Worm (Caenorhabditis elegans) whole organism, young adult: ENCODE results near the gene cest-26.
A peak's percentile ranks its signal among the peaks of the same experiment; 100 is the strongest.

Experiments
- B0019.2 ChIP-seq: fragments of 200-800 bp; sonication (Bioruptor generic); conservative IDR thresholded peaks from 2 replicates; pipeline ENCODE4 v1.3.6; 2022; ENCODE audit warnings: missing genetic modification reagents, missing genetic modification characterization, missing compliant biosample characterization
- B0336.3 ChIP-seq: fragments of 200-800 bp; sonication (Bioruptor generic); IDR thresholded peaks from 2 replicates; pipeline ENCODE4 v1.3.6; 2022; ENCODE audit warnings: missing genetic modification characterization, missing compliant biosample characterization
- D2030.7 ChIP-seq: fragments of 200-800 bp; sonication (Bioruptor generic); IDR thresholded peaks from 2 replicates; pipeline ENCODE4 v1.3.6; 2022; ENCODE audit warnings: missing genetic modification reagents, missing genetic modification characterization, missing compliant biosample characterization
- F33H1.4 ChIP-seq: fragments of 200-800 bp; sonication (Bioruptor generic); IDR thresholded peaks from 2 replicates; pipeline ENCODE4 v1.3.6; 2022; ENCODE audit warnings: missing genetic modification reagents, missing genetic modification characterization, missing compliant biosample characterization
- F39B2.1 ChIP-seq: fragments of 200-800 bp; sonication (Bioruptor generic); IDR thresholded peaks from 2 replicates; pipeline ENCODE4 v1.3.6; 2022; ENCODE audit warnings: missing genetic modification reagents, missing genetic modification characterization, missing compliant biosample characterization
- K12H6.12 ChIP-seq: fragments of 200-800 bp; sonication (Bioruptor generic); optimal IDR thresholded peaks from 2 replicates; lab custom pipeline; 2018; ENCODE audit warnings: mild to moderate bottlenecking, missing genetic modification characterization, missing compliant biosample characterization
- Y53G8AR.9 ChIP-seq: fragments of 200-800 bp; sonication (Bioruptor generic); conservative IDR thresholded peaks from 2 replicates; pipeline ENCODE4 v1.3.6; 2022; ENCODE audit warnings: missing genetic modification reagents, missing genetic modification characterization, missing compliant biosample characterization
- atf-7 ChIP-seq: sonication (generic microtip); optimal IDR thresholded peaks from 2 replicates; lab custom pipeline; 2017; ENCODE audit warnings: mild to moderate bottlenecking, missing genetic modification characterization, missing compliant biosample characterization
- bed-2 ChIP-seq: fragments of 200-800 bp; sonication (Bioruptor generic); IDR thresholded peaks from 2 replicates; pipeline ENCODE4 v1.3.6; 2022; ENCODE audit warnings: missing genetic modification reagents, missing genetic modification characterization, missing compliant biosample characterization
- ceh-100 ChIP-seq: fragments of 200-800 bp; sonication (Bioruptor generic); IDR thresholded peaks from 2 replicates; pipeline ENCODE4 v1.3.6; 2022; ENCODE audit warnings: missing genetic modification reagents, missing genetic modification characterization, missing compliant biosample characterization
- ceh-27 ChIP-seq: fragments of 200-800 bp; sonication (Bioruptor generic); optimal IDR thresholded peaks from 2 replicates; lab custom pipeline; 2018; ENCODE audit warnings: mild to moderate bottlenecking, missing genetic modification characterization, moderate library complexity, missing compliant biosample characterization
- ceh-91 ChIP-seq: fragments of 200-800 bp; sonication (Bioruptor generic); IDR thresholded peaks from 2 replicates; pipeline ENCODE4 v1.3.6; 2022; ENCODE audit warnings: missing genetic modification reagents, missing genetic modification characterization, missing compliant biosample characterization
- die-1 ChIP-seq: sonication (generic microtip); optimal IDR thresholded peaks from 2 replicates; lab custom pipeline; 2016; ENCODE audit warnings: missing genotype, mild to moderate bottlenecking, missing genetic modification characterization, missing compliant biosample characterization
- egl-18 ChIP-seq: fragments of 200-800 bp; sonication (Bioruptor generic); IDR thresholded peaks from 2 replicates; pipeline ENCODE4 v1.3.6; 2022; ENCODE audit warnings: missing genetic modification reagents, missing genetic modification characterization, missing compliant biosample characterization
- egrh-3 ChIP-seq: fragments of 200-800 bp; sonication (Bioruptor generic); IDR thresholded peaks from 2 replicates; pipeline ENCODE4 v1.3.6; 2022; ENCODE audit warnings: missing genetic modification reagents, missing genetic modification characterization, missing compliant biosample characterization
- gei-17 ChIP-seq: fragments of 200-800 bp; sonication (Bioruptor generic); optimal IDR thresholded peaks from 2 replicates; lab custom pipeline; 2018; ENCODE audit warnings: mild to moderate bottlenecking, missing genetic modification characterization, missing compliant biosample characterization
- hlh-12 ChIP-seq: sonication (generic microtip); optimal IDR thresholded peaks from 2 replicates; lab custom pipeline; 2016; ENCODE audit warnings: missing genetic modification characterization, missing compliant biosample characterization
- let-607 ChIP-seq, 2 experiments: fragments of 200-800 bp in 1 of 2; sonication (Bioruptor generic) in 1 of 2; sonication (generic microtip) in 1 of 2; optimal IDR thresholded peaks; 2 replicates each; lab custom pipeline; 2016 to 2018; ENCODE audit warnings: mild to moderate bottlenecking in 2 of 2, missing compliant biosample characterization in 2 of 2, missing genetic modification characterization in 2 of 2, moderate library complexity in 2 of 2, missing genotype in 1 of 2
- lin-35 ChIP-seq, 3 experiments: fragments of 150-350 bp in 2 of 3; sonication (generic microtip) in 1 of 3; optimal IDR thresholded peaks; 2 replicates each; lab custom pipeline; 2014 to 2018; ENCODE audit warnings: missing biosample characterization in 3 of 3, missing genetic modification characterization in 3 of 3, missing genetic modification reagents in 3 of 3
- lir-1 ChIP-seq: fragments of 200-800 bp; sonication (Bioruptor generic); conservative IDR thresholded peaks from 2 replicates; pipeline ENCODE4 v1.3.6; 2022; ENCODE audit warnings: missing genetic modification reagents, missing genetic modification characterization, missing compliant biosample characterization
- lsl-1 ChIP-seq: fragments of 200-800 bp; sonication (Bioruptor generic); optimal IDR thresholded peaks from 2 replicates; lab custom pipeline; 2018; ENCODE audit warnings: mild to moderate bottlenecking, missing genetic modification characterization, moderate library complexity, missing compliant biosample characterization
- lsy-27 ChIP-seq: sonication (generic microtip); optimal IDR thresholded peaks from 2 replicates; lab custom pipeline; 2017; ENCODE audit warnings: missing genetic modification characterization, mild to moderate bottlenecking, missing compliant biosample characterization, antibody characterized with exemption, missing genotype, borderline replicate concordance; ENCODE audit not compliant: insufficient read depth
- mcd-1 ChIP-seq: fragments of 200-800 bp; sonication (Bioruptor generic); IDR thresholded peaks from 2 replicates; pipeline ENCODE4 v1.3.6; 2022; ENCODE audit warnings: missing genetic modification reagents, missing genetic modification characterization, missing compliant biosample characterization
- nfya-2 ChIP-seq: fragments of 200-800 bp; sonication (Bioruptor generic); IDR thresholded peaks from 2 replicates; pipeline ENCODE4 v1.3.6; 2022; ENCODE audit warnings: missing genetic modification reagents, missing genetic modification characterization, missing compliant biosample characterization
- nhr-120 ChIP-seq: fragments of 200-800 bp; sonication (Bioruptor generic); IDR thresholded peaks from 2 replicates; pipeline ENCODE4 v1.3.6; 2022; ENCODE audit warnings: missing genetic modification characterization, missing compliant biosample characterization
- pbrm-1 ChIP-seq: fragments of 200-800 bp; sonication (Bioruptor generic); IDR thresholded peaks from 2 replicates; pipeline ENCODE4 v1.3.6; 2022; ENCODE audit warnings: missing genetic modification reagents, missing genetic modification characterization, missing compliant biosample characterization
- snpc-1.3 ChIP-seq: sonication (generic microtip); optimal IDR thresholded peaks from 2 replicates; lab custom pipeline; 2017; ENCODE audit warnings: missing genetic modification characterization, mild to moderate bottlenecking, missing compliant biosample characterization, antibody characterized with exemption, moderate library complexity, missing genotype, missing genetic modification reagents; ENCODE audit not compliant: insufficient read depth
- snpc-3.4 ChIP-seq: sonication (generic microtip); optimal IDR thresholded peaks from 2 replicates; lab custom pipeline; 2017; ENCODE audit warnings: missing genetic modification characterization, mild to moderate bottlenecking, missing compliant biosample characterization, antibody characterized with exemption, moderate library complexity, missing genotype, missing genetic modification reagents
- snpc-4 ChIP-seq, 5 experiments: fragments of 150-350 bp in 1 of 5; sonication (generic microtip) in 4 of 5; optimal IDR thresholded peaks; 2 replicates each; lab custom pipeline; 2014 to 2018; ENCODE audit warnings: missing genetic modification characterization in 5 of 5, missing biosample characterization in 3 of 5, antibody characterized with exemption in 2 of 5, mild to moderate bottlenecking in 2 of 5, missing compliant biosample characterization in 2 of 5, missing genotype in 2 of 5, moderate library complexity in 2 of 5, missing genetic modification reagents in 1 of 5
- tbp1 ChIP-seq: fragments of 200-800 bp; sonication (Bioruptor generic); optimal IDR thresholded peaks from 2 replicates; lab custom pipeline; 2018; ENCODE audit warnings: mild to moderate bottlenecking, missing genetic modification characterization, missing compliant biosample characterization
- tlf-1 ChIP-seq: fragments of 200-800 bp; sonication (Bioruptor generic); optimal IDR thresholded peaks from 2 replicates; lab custom pipeline; 2018; ENCODE audit warnings: mild to moderate bottlenecking, missing genetic modification characterization, missing compliant biosample characterization
- unc-62 ChIP-seq: fragments of 150-350 bp; optimal IDR thresholded peaks from 2 replicates; lab custom pipeline; 2014; ENCODE audit warnings: missing biosample characterization, missing genetic modification reagents, missing genetic modification characterization
- xnd-1 ChIP-seq: sonication (generic microtip); optimal IDR thresholded peaks from 2 replicates; lab custom pipeline; 2016; ENCODE audit warnings: missing genotype, missing genetic modification reagents, missing genetic modification characterization, missing compliant biosample characterization
- ztf-25 ChIP-seq: fragments of 200-800 bp; sonication (Bioruptor generic); IDR thresholded peaks from 2 replicates; pipeline ENCODE4 v1.3.6; 2022; ENCODE audit warnings: missing genetic modification reagents, missing genetic modification characterization, missing compliant biosample characterization
- ztf-6 ChIP-seq: fragments of 200-800 bp; sonication (Bioruptor generic); IDR thresholded peaks from 2 replicates; pipeline ENCODE4 v1.3.6; 2022; ENCODE audit warnings: missing genetic modification reagents, missing genetic modification characterization, missing compliant biosample characterization

The cest-26 gene

ce11 chrX:4409591-4410279, 27.7 kb downstream of the cest-26 start (continued):
- TF ChIP-seq ceh-91: no peak
- TF ChIP-seq die-1 (tag; lab: Kevin White, UChicago): peak; percentile 50
- peak; percentile 45; the same call in 1 of the 2 replicates for TF ChIP-seq D2030.7
- TF ChIP-seq gei-17 (GFP tag; lab: Kevin White, UChicago): no peak
- no peak for TF ChIP-seq lsl-1 (GFP tag; lab: Kevin White, UChicago)
- no peak for TF ChIP-seq K12H6.12
- TF ChIP-seq B0019.2 (GFP tag; lab: Robert Waterston, UW): no peak
- peak; percentile 20 for TF ChIP-seq snpc-4 (GFP tag; optimal IDR thresholded peaks at IDR 0.05; lab: Kevin White, UChicago)
- TF ChIP-seq snpc-4 (tag; optimal IDR thresholded peaks at IDR 0.05; lab: Kevin White, UChicago): peak in 1 of 4 experiments; percentile 77
- TF ChIP-seq hlh-12 (tag; lab: Kevin White, UChicago): no peak
- 0 out of 2 replicates have a peak, but pooled peaks have one; percentile 42 for TF ChIP-seq nhr-120 (GFP tag; lab: Robert Waterston, UW)
- no peak for TF ChIP-seq Y53G8AR.9 (GFP tag; lab: Robert Waterston, UW)
- TF ChIP-seq let-607 (tag; optimal IDR thresholded peaks at IDR 0.05; lab: Kevin White, UChicago): no peak
- no peak for TF ChIP-seq snpc-3.4 (tag; lab: Kevin White, UChicago)
- TF ChIP-seq, all 124 proteins: peak for 15

- TF ChIP-seq ceh-100 (GFP tag; lab: Robert Waterston, UW) (no peak), lsy-27 (tag; lab: Kevin White, UChicago) (no peak), egl-18 (GFP tag; lab: Robert Waterston, UW) (no peak), F33H1.4 (GFP tag; lab: Robert Waterston, UW) (no peak), F39B2.1 (GFP tag; lab: Robert Waterston, UW) (no peak), ztf-25 (GFP tag; lab: Robert Waterston, UW) (no peak), nfya-2 (GFP tag; lab: Robert Waterston, UW) (no peak), egrh-3 (GFP tag; lab: Robert Waterston, UW) (no peak), ztf-6 (no peak), tbp1 (GFP tag; lab: Kevin White, UChicago) (no peak), xnd-1 (tag; lab: Kevin White, UChicago) (no peak), lir-1 (GFP tag; lab: Robert Waterston, UW) (no peak), snpc-1.3 (no peak), bed-2 (GFP tag; lab: Robert Waterston, UW) (no peak), unc-62 (GFP tag; lab: Kevin White, UChicago) (no peak), pbrm-1 (GFP tag; lab: Robert Waterston, UW) (no peak), B0336.3 (GFP tag; lab: Robert Waterston, UW) (no peak), snpc-3.4 (tag; lab: Kevin White, UChicago) (no peak), atf-7 (tag; lab: Kevin White, UChicago) (no peak)
These were observed 29.0 kb downstream of the cest-26 start for ce11 chrX:4408466-4408865.

- TF ChIP-seq lin-35 (GFP tag; optimal IDR thresholded peaks at IDR 0.05; lab: Kevin White, UChicago) (peak in 1 of 3 experiments; percentile 5), ceh-27 (peak; percentile 55), tlf-1 (GFP tag; lab: Kevin White, UChicago) (no peak), mcd-1 (no peak)
- TF ChIP-seq, all 124 proteins: peak for 2
These were observed 32.7 kb downstream of the cest-26 start for ce11 chrX:4404717-4405116.
